Worm (Caenorhabditis elegans) whole organism, L3 larva: ENCODE measurements around the gene hda-2.

Experiments
- R02D3.7 ChIP-seq: fragments of 150-350 bp; optimal IDR thresholded peaks from 2 replicates; lab custom pipeline; 2014; ENCODE audit warnings: missing biosample characterization, missing genetic modification characterization
- ZK546.5 ChIP-seq: sonication (generic microtip); optimal IDR thresholded peaks from 2 replicates; lab custom pipeline; 2017; ENCODE audit warnings: missing biosample characterization, missing genetic modification characterization
- aly-2 ChIP-seq: fragments of 150-350 bp; optimal IDR thresholded peaks from 2 replicates; lab custom pipeline; 2014; ENCODE audit warnings: missing biosample characterization, missing genetic modification characterization
- ama-1 ChIP-seq: fragments of 150-350 bp; optimal IDR thresholded peaks from 2 replicates; lab custom pipeline; 2018
- ceh-16 ChIP-seq: sonication (generic microtip); optimal IDR thresholded peaks from 2 replicates; lab custom pipeline; 2017; ENCODE audit warnings: missing biosample characterization, missing genetic modification characterization
- ceh-28 ChIP-seq: fragments of 150-350 bp; optimal IDR thresholded peaks from 2 replicates; lab custom pipeline; 2014; ENCODE audit warnings: missing biosample characterization, missing genetic modification reagents, missing genetic modification characterization
- ceh-82 ChIP-seq: fragments of 150-350 bp; optimal IDR thresholded peaks from 2 replicates; lab custom pipeline; 2014; ENCODE audit warnings: missing biosample characterization, missing genetic modification characterization
- ceh-9 ChIP-seq: sonication (generic microtip); optimal IDR thresholded peaks from 2 replicates; lab custom pipeline; 2018; ENCODE audit warnings: missing biosample characterization, missing genetic modification characterization
- daf-12 ChIP-seq: fragments of 150-350 bp; optimal IDR thresholded peaks from 2 replicates; lab custom pipeline; 2014; ENCODE audit warnings: missing biosample characterization, missing genetic modification reagents, missing genetic modification characterization
- egl-27 ChIP-seq: sonication (generic microtip); optimal IDR thresholded peaks from 4 replicates; lab custom pipeline; 2017; ENCODE audit warnings: missing biosample characterization, missing genetic modification reagents, missing genetic modification characterization
- egl-5 ChIP-seq: fragments of 150-350 bp; optimal IDR thresholded peaks from 2 replicates; lab custom pipeline; 2017; ENCODE audit warnings: missing biosample characterization, missing genetic modification reagents, missing genetic modification characterization, inconsistent platforms
- elt-1 ChIP-seq: fragments of 150-350 bp; optimal IDR thresholded peaks from 2 replicates; lab custom pipeline; 2014; ENCODE audit warnings: missing biosample characterization, missing genetic modification characterization
- elt-2 ChIP-seq: sonication (generic microtip); optimal IDR thresholded peaks from 2 replicates; lab custom pipeline; 2016; ENCODE audit warnings: missing genetic modification reagents, mild to moderate bottlenecking, missing genetic modification characterization, missing compliant biosample characterization
- elt-3 ChIP-seq, 3 experiments: fragments of 150-350 bp in 1 of 3; sonication (generic microtip) in 2 of 3; optimal IDR thresholded peaks; 2 replicates in 2 of 3; 4 replicates in 1 of 3; lab custom pipeline; 2014 to 2017; ENCODE audit warnings: missing biosample characterization in 3 of 3, missing genetic modification characterization in 3 of 3
- eor-1 ChIP-seq, 2 experiments: fragments of 150-350 bp; optimal IDR thresholded peaks; 2 replicates each; lab custom pipeline; 2014 to 2018; ENCODE audit warnings: missing biosample characterization in 2 of 2, missing genetic modification characterization in 2 of 2
- fkh-10 ChIP-seq: sonication (generic microtip); optimal IDR thresholded peaks from 2 replicates; lab custom pipeline; 2017; ENCODE audit warnings: missing biosample characterization, missing genetic modification reagents, missing genetic modification characterization
- fkh-2 ChIP-seq: fragments of 150-350 bp; optimal IDR thresholded peaks from 2 replicates; lab custom pipeline; 2014; ENCODE audit warnings: missing biosample characterization, missing genetic modification reagents, missing genetic modification characterization
- hmg-11 ChIP-seq: sonication (generic microtip); optimal IDR thresholded peaks from 2 replicates; lab custom pipeline; 2016; ENCODE audit warnings: missing genetic modification characterization, missing compliant biosample characterization
- jun-1 ChIP-seq: fragments of 150-350 bp; optimal IDR thresholded peaks from 2 replicates; lab custom pipeline; 2014; ENCODE audit warnings: missing biosample characterization, missing genetic modification reagents, missing genetic modification characterization
- lin-15B ChIP-seq: fragments of 150-350 bp; optimal IDR thresholded peaks from 2 replicates; lab custom pipeline; 2014; ENCODE audit warnings: missing biosample characterization, missing genetic modification characterization
- lin-39 ChIP-seq: fragments of 150-350 bp; optimal IDR thresholded peaks from 2 replicates; lab custom pipeline; 2018; ENCODE audit warnings: missing biosample characterization, missing genetic modification reagents, missing genetic modification characterization
- lsy-12 ChIP-seq: sonication (generic microtip); optimal IDR thresholded peaks from 2 replicates; lab custom pipeline; 2016; ENCODE audit warnings: mild to moderate bottlenecking, missing genetic modification characterization, missing compliant biosample characterization
- mdl-1 ChIP-seq: fragments of 150-350 bp; optimal IDR thresholded peaks from 2 replicates; lab custom pipeline; 2014; ENCODE audit warnings: missing biosample characterization, missing genetic modification characterization
- mml-1 ChIP-seq: fragments of 150-350 bp; sonication (generic microtip); optimal IDR thresholded peaks from 3 replicates; lab custom pipeline; 2014; ENCODE audit warnings: missing biosample characterization, missing genetic modification characterization
- nfya-1 ChIP-seq: sonication (generic microtip); optimal IDR thresholded peaks from 2 replicates; lab custom pipeline; 2017; ENCODE audit warnings: missing genetic modification characterization, mild to moderate bottlenecking, missing compliant biosample characterization, antibody characterized with exemption, moderate library complexity; ENCODE audit not compliant: insufficient read depth
- nhr-11 ChIP-seq: fragments of 150-350 bp; optimal IDR thresholded peaks from 2 replicates; lab custom pipeline; 2014; ENCODE audit warnings: missing biosample characterization, missing genetic modification characterization
- nhr-12 ChIP-seq: fragments of 150-350 bp; optimal IDR thresholded peaks from 2 replicates; lab custom pipeline; 2014; ENCODE audit warnings: missing biosample characterization, missing genetic modification characterization
- nhr-23 ChIP-seq: fragments of 150-350 bp; optimal IDR thresholded peaks from 2 replicates; lab custom pipeline; 2014; ENCODE audit warnings: missing biosample characterization, missing genetic modification reagents, missing genetic modification characterization
- nhr-237 ChIP-seq: fragments of 150-350 bp; optimal IDR thresholded peaks from 2 replicates; lab custom pipeline; 2014; ENCODE audit warnings: missing biosample characterization, missing genetic modification characterization
- nhr-25 ChIP-seq: sonication (generic microtip); optimal IDR thresholded peaks from 2 replicates; lab custom pipeline; 2017; ENCODE audit warnings: missing biosample characterization, missing genetic modification characterization
- nhr-28 ChIP-seq: fragments of 150-350 bp; optimal IDR thresholded peaks from 2 replicates; lab custom pipeline; 2014; ENCODE audit warnings: missing biosample characterization, missing genetic modification characterization
- nhr-43 ChIP-seq: sonication (generic microtip); optimal IDR thresholded peaks from 2 replicates; lab custom pipeline; 2016; ENCODE audit warnings: mild to moderate bottlenecking, missing genetic modification characterization, missing compliant biosample characterization; ENCODE audit not compliant: poor library complexity, severe bottlenecking
- nhr-67 ChIP-seq: fragments of 150-350 bp; optimal IDR thresholded peaks from 2 replicates; lab custom pipeline; 2014; ENCODE audit warnings: missing biosample characterization, missing genetic modification characterization
- nhr-76 ChIP-seq: fragments of 150-350 bp; sonication (generic microtip); optimal IDR thresholded peaks from 5 replicates; lab custom pipeline; 2014; ENCODE audit warnings: missing biosample characterization, missing genetic modification characterization
- nhr-77 ChIP-seq: fragments of 150-350 bp; optimal IDR thresholded peaks from 2 replicates; lab custom pipeline; 2014; ENCODE audit warnings: missing biosample characterization, missing genetic modification characterization
- pha-4 ChIP-seq: fragments of 150-350 bp; optimal IDR thresholded peaks from 2 replicates; lab custom pipeline; 2014; ENCODE audit warnings: missing biosample characterization, missing genetic modification reagents, missing genetic modification characterization
- pqm-1 ChIP-seq: fragments of 150-350 bp; optimal IDR thresholded peaks from 2 replicates; lab custom pipeline; 2017; ENCODE audit warnings: missing biosample characterization, missing genetic modification characterization, inconsistent platforms
- sea-2 ChIP-seq: fragments of 150-350 bp; sonication (generic microtip); optimal IDR thresholded peaks from 4 replicates; lab custom pipeline; 2014; ENCODE audit warnings: missing biosample characterization, missing genetic modification reagents, missing genetic modification characterization
- skn-1 ChIP-seq: fragments of 150-350 bp; optimal IDR thresholded peaks from 2 replicates; lab custom pipeline; 2014; ENCODE audit warnings: missing biosample characterization, missing genetic modification characterization
- snpc-4 ChIP-seq: fragments of 150-350 bp; optimal IDR thresholded peaks from 2 replicates; lab custom pipeline; 2014; ENCODE audit warnings: missing biosample characterization, missing genetic modification characterization
- tbx-2 ChIP-seq: sonication (generic microtip); optimal IDR thresholded peaks from 2 replicates; lab custom pipeline; 2016; ENCODE audit warnings: mild to moderate bottlenecking, missing genetic modification characterization, missing compliant biosample characterization
- unc-39 ChIP-seq: sonication (generic microtip); optimal IDR thresholded peaks from 4 replicates; lab custom pipeline; 2017; ENCODE audit warnings: missing biosample characterization, missing genetic modification characterization
- unc-62 ChIP-seq: fragments of 150-350 bp; sonication (generic microtip); optimal IDR thresholded peaks from 4 replicates; lab custom pipeline; 2014; ENCODE audit warnings: missing biosample characterization, missing genetic modification reagents, missing genetic modification characterization
- zag-1 ChIP-seq: fragments of 150-350 bp; optimal IDR thresholded peaks from 2 replicates; lab custom pipeline; 2014; ENCODE audit warnings: missing biosample characterization, missing genetic modification characterization
- ztf-11 ChIP-seq: fragments of 150-350 bp; optimal IDR thresholded peaks from 2 replicates; lab custom pipeline; 2014; ENCODE audit warnings: missing biosample characterization, missing genetic modification characterization
- ztf-4 ChIP-seq: fragments of 150-350 bp; optimal IDR thresholded peaks from 2 replicates; lab custom pipeline; 2014; ENCODE audit warnings: missing biosample characterization, missing genetic modification characterization

The hda-2 gene

ce11 chrII:8017380-8017779 is 5.0 kb downstream of the hda-2 start, which contains the start of gene zyg-11:
Gene zyg-11, plus strand, starts transcription at chrII:8017680.
- TF ChIP-seq egl-5 (tag; lab: Kevin White, UChicago) (no peak), ama-1 (lab: Kevin White, UChicago) (no peak), pha-4 (peak; percentile 7), nhr-12 (no peak), aly-2 (tag; lab: Kevin White, UChicago) (no peak), lin-15B (tag; lab: Kevin White, UChicago) (peak; percentile 63), nhr-43 (no peak), hmg-11 (tag; lab: Kevin White, UChicago) (no peak)

ce11 chrII:8016761-8017160 is 5.6 kb downstream of the hda-2 start:
- TF ChIP-seq ceh-82 (tag; lab: Kevin White, UChicago) = no peak
- TF ChIP-seq nfya-1 (tag; lab: Kevin White, UChicago) = peak; percentile 49
- peak; percentile 34 for TF ChIP-seq ceh-28 (tag; lab: Kevin White, UChicago)
- peak; percentile 32 for TF ChIP-seq pha-4
- TF ChIP-seq elt-2 (tag; lab: Kevin White, UChicago) = peak; percentile 89
- TF ChIP-seq fkh-2 = no peak
- no peak for TF ChIP-seq fkh-10
- no peak for TF ChIP-seq zag-1 (tag; lab: Kevin White, UChicago)
- TF ChIP-seq nhr-28 (tag; lab: Kevin White, UChicago) = no peak
- peak; percentile 93 for TF ChIP-seq nhr-25 (tag; lab: Kevin White, UChicago)
- peak; percentile 83 for TF ChIP-seq jun-1 (tag; lab: Kevin White, UChicago)
- TF ChIP-seq pqm-1 = peak; percentile 96
- peak; percentile 77 for TF ChIP-seq lsy-12 (tag; lab: Kevin White, UChicago)
- TF ChIP-seq sea-2 = no peak
- TF ChIP-seq ceh-9 (tag; lab: Kevin White, UChicago) = no peak
- TF ChIP-seq aly-2 (tag; lab: Kevin White, UChicago) = no peak
- TF ChIP-seq ztf-11 (tag; lab: Kevin White, UChicago) = no peak
- peak; percentile 26 for TF ChIP-seq tbx-2 (tag; lab: Kevin White, UChicago)
- TF ChIP-seq unc-39 (tag; lab: Kevin White, UChicago) = no peak
- TF ChIP-seq nhr-76 (tag; lab: Kevin White, UChicago) = no peak
- TF ChIP-seq egl-27 = no peak
- TF ChIP-seq ceh-16 (tag; lab: Kevin White, UChicago) = no peak
- TF ChIP-seq egl-5 (tag; lab: Kevin White, UChicago) = no peak
- TF ChIP-seq R02D3.7 (tag; lab: Kevin White, UChicago) = no peak
- TF ChIP-seq nhr-77 (tag; lab: Kevin White, UChicago) = no peak
- TF ChIP-seq elt-3 (tag; optimal IDR thresholded peaks at IDR 0.05; lab: Kevin White, UChicago) = peak in 2 of 3 experiments; percentile 46 to 59
- peak; percentile 91 for TF ChIP-seq nhr-43
- no peak for TF ChIP-seq lin-39 (tag; lab: Kevin White, UChicago)
- TF ChIP-seq ama-1 (lab: Kevin White, UChicago) = peak; percentile 57
- TF ChIP-seq mml-1 = no peak
- no peak for TF ChIP-seq snpc-4 (tag; lab: Kevin White, UChicago)
- no peak for TF ChIP-seq ZK546.5 (tag; lab: Kevin White, UChicago)
- TF ChIP-seq skn-1 (tag; lab: Kevin White, UChicago) = no peak
- TF ChIP-seq lin-15B (tag; lab: Kevin White, UChicago) = no peak
- TF ChIP-seq nhr-67 (tag; lab: Kevin White, UChicago) = no peak
- no peak for TF ChIP-seq ztf-4 (tag; lab: Kevin White, UChicago)
- TF ChIP-seq eor-1 (tag; optimal IDR thresholded peaks at IDR 0.05; lab: Kevin White, UChicago) = no peak
- no peak for TF ChIP-seq unc-62 (GFP tag; lab: Kevin White, UChicago)
- TF ChIP-seq elt-1 (tag; lab: Kevin White, UChicago) = no peak
- TF ChIP-seq nhr-12 = no peak
- TF ChIP-seq nhr-11 = no peak
- no peak for TF ChIP-seq nhr-237 (tag; lab: Kevin White, UChicago)
- TF ChIP-seq mdl-1 (tag; lab: Kevin White, UChicago) = peak; percentile 73
- no peak for TF ChIP-seq hmg-11 (tag; lab: Kevin White, UChicago)
- TF ChIP-seq nhr-23 (tag; lab: Kevin White, UChicago) = peak; percentile 96
- TF ChIP-seq daf-12 = no peak
